Fruit fly (Drosophila melanogaster) whole organism, embryonic: Measurements from ENCODE around the gene Awh.
A peak's percentile ranks its signal among the peaks of the same experiment; 100 is the strongest.

Experiments used
- Bgb ChIP-seq: fragments of 200-800 bp; sonication (Bioruptor generic); IDR thresholded peaks from 2 replicates; pipeline ENCODE4 v1.3.6; 2022; ENCODE audit warnings: missing biosample characterization, missing genetic modification characterization; ENCODE audit not compliant: partially characterized antibody
- CG10654 ChIP-seq: fragments of 200-800 bp; sonication (Bioruptor generic); optimal IDR thresholded peaks from 2 replicates; lab custom pipeline; 2016; ENCODE audit warnings: missing biosample characterization, missing genetic modification characterization
- CG18599 ChIP-seq: fragments of 200-800 bp; sonication (Bioruptor generic); optimal IDR thresholded peaks from 3 replicates; lab custom pipeline; 2017; ENCODE audit warnings: missing biosample characterization, missing genetic modification characterization, mild to moderate bottlenecking, moderate library complexity, missing genetic modification reagents
- CG30020 ChIP-seq: fragments of 200-800 bp; optimal IDR thresholded peaks from 2 replicates; lab custom pipeline; 2019; ENCODE audit warnings: missing biosample characterization, mild to moderate bottlenecking, missing genetic modification characterization, moderate library complexity
- CG3407 ChIP-seq: fragments of 200-800 bp; sonication (Bioruptor generic); optimal IDR thresholded peaks from 2 replicates; lab custom pipeline; 2018; ENCODE audit warnings: missing biosample characterization, mild to moderate bottlenecking, missing genetic modification characterization
- CG6854 ChIP-seq: fragments of 200-800 bp; sonication (Bioruptor generic); optimal IDR thresholded peaks from 3 replicates; lab custom pipeline; 2017; ENCODE audit warnings: missing biosample characterization, mild to moderate bottlenecking, missing genetic modification characterization
- CG7271 ChIP-seq: fragments of 200-800 bp; sonication (Bioruptor generic); optimal IDR thresholded peaks from 2 replicates; lab custom pipeline; 2018; ENCODE audit warnings: missing biosample characterization, mild to moderate bottlenecking, missing genetic modification characterization, moderate library complexity
- CG7839 ChIP-seq: fragments of 200-800 bp; sonication (Bioruptor generic); optimal IDR thresholded peaks from 3 replicates; lab custom pipeline; 2018; ENCODE audit warnings: missing biosample characterization, mild to moderate bottlenecking, missing genetic modification characterization, moderate library complexity
- CkIIα-i1 ChIP-seq: fragments of 200-800 bp; sonication (Bioruptor generic); IDR thresholded peaks from 2 replicates; pipeline ENCODE4 v1.3.6; 2022; ENCODE audit warnings: missing biosample characterization, missing genetic modification characterization
- CoRest ChIP-seq: fragments of 200-800 bp; sonication (Bioruptor generic); optimal IDR thresholded peaks from 3 replicates; lab custom pipeline; 2018; ENCODE audit warnings: missing biosample characterization, mild to moderate bottlenecking, missing genetic modification characterization, moderate library complexity
- Dip3 ChIP-seq: fragments of 200-800 bp; sonication (Bioruptor generic); optimal IDR thresholded peaks from 3 replicates; lab custom pipeline; 2016; ENCODE audit warnings: missing biosample characterization, missing genetic modification characterization
- Ets65A ChIP-seq: fragments of 200-800 bp; sonication (Bioruptor generic); peaks from one replicate; lab custom pipeline; 2016; ENCODE audit warnings: missing biosample characterization, missing genetic modification characterization
- HLH4C ChIP-seq: fragments of 200-800 bp; sonication (Bioruptor generic); IDR thresholded peaks from 3 replicates; pipeline ENCODE4 v1.3.6; 2022; ENCODE audit warnings: missing biosample characterization, missing genetic modification characterization; ENCODE audit not compliant: partially characterized antibody
- HLH54F ChIP-seq: fragments of 200-800 bp; sonication (Bioruptor generic); optimal IDR thresholded peaks from 3 replicates; lab custom pipeline; 2016; ENCODE audit warnings: missing biosample characterization, missing genetic modification characterization
- Hey ChIP-seq: fragments of 200-800 bp; sonication (Bioruptor generic); optimal IDR thresholded peaks from 3 replicates; lab custom pipeline; 2018; ENCODE audit warnings: missing biosample characterization, mild to moderate bottlenecking, missing genetic modification characterization
- Jarid2 ChIP-seq: fragments of 200-800 bp; sonication (Bioruptor generic); optimal IDR thresholded peaks from 3 replicates; lab custom pipeline; 2017; ENCODE audit warnings: mild to moderate bottlenecking, missing biosample characterization, missing genetic modification reagents, missing genetic modification characterization
- Rx ChIP-seq: fragments of 200-800 bp; sonication (Bioruptor generic); IDR thresholded peaks from 2 replicates; pipeline ENCODE4 v1.3.6; 2022; ENCODE audit warnings: missing biosample characterization, missing genetic modification characterization
- Sin3A ChIP-seq: fragments of >200 bp; optimal IDR thresholded peaks from 2 replicates; lab custom pipeline; 2018
- Sox102F ChIP-seq: fragments of 200-800 bp; sonication (Bioruptor generic); optimal IDR thresholded peaks from 2 replicates; lab custom pipeline; 2018; ENCODE audit warnings: missing biosample characterization, mild to moderate bottlenecking, missing genetic modification characterization, moderate library complexity
- Xbp1 ChIP-seq: fragments of 200-800 bp; sonication (Bioruptor generic); optimal IDR thresholded peaks from 3 replicates; lab custom pipeline; 2016; ENCODE audit warnings: missing biosample characterization, mild to moderate bottlenecking, missing genetic modification characterization
- Xrp1 ChIP-seq: fragments of 200-800 bp; sonication (Bioruptor generic); IDR thresholded peaks from 2 replicates; pipeline ENCODE4 v1.3.6; 2022; ENCODE audit warnings: missing biosample characterization, missing genetic modification characterization
- ase ChIP-seq: fragments of 200-800 bp; sonication (Bioruptor generic); IDR thresholded peaks from 3 replicates; pipeline ENCODE4 v1.3.6; 2022; ENCODE audit warnings: missing biosample characterization, missing genetic modification characterization
- cg ChIP-seq: fragments of 200-800 bp; sonication (Bioruptor generic); optimal IDR thresholded peaks from 3 replicates; lab custom pipeline; 2019; ENCODE audit warnings: missing biosample characterization, mild to moderate bottlenecking, missing genetic modification characterization, moderate library complexity
- chinmo ChIP-seq: fragments of 200-800 bp; sonication (Bioruptor generic); IDR thresholded peaks from 4 replicates; pipeline ENCODE4 v1.3.6; 2022; ENCODE audit warnings: missing biosample characterization, missing genetic modification characterization; ENCODE audit not compliant: partially characterized antibody
- chn ChIP-seq: fragments of 200-800 bp; sonication (Bioruptor generic); optimal IDR thresholded peaks from 2 replicates; lab custom pipeline; 2016; ENCODE audit warnings: missing biosample characterization, missing genetic modification characterization
- crc ChIP-seq: fragments of 200-800 bp; sonication (Bioruptor generic); optimal IDR thresholded peaks from 2 replicates; lab custom pipeline; 2016; ENCODE audit warnings: missing biosample characterization, missing genetic modification characterization
- crol ChIP-seq: fragments of 200-800 bp; sonication (Bioruptor generic); IDR thresholded peaks from 2 replicates; pipeline ENCODE4 v1.3.6; 2022; ENCODE audit warnings: missing biosample characterization, missing genetic modification characterization
- disco-r ChIP-seq: fragments of 200-800 bp; sonication (Bioruptor generic); optimal IDR thresholded peaks from 2 replicates; lab custom pipeline; 2016; ENCODE audit warnings: missing biosample characterization, missing genetic modification characterization
- grau ChIP-seq: fragments of 200-800 bp; optimal IDR thresholded peaks from 3 replicates; lab custom pipeline; 2019; ENCODE audit warnings: missing biosample characterization, mild to moderate bottlenecking, missing genetic modification characterization, moderate library complexity
- gro ChIP-seq: fragments of 200-800 bp; sonication (Bioruptor generic); optimal IDR thresholded peaks from 2 replicates; lab custom pipeline; 2016; ENCODE audit warnings: missing biosample characterization, missing genetic modification characterization
- gsb ChIP-seq: fragments of 200-800 bp; sonication (Bioruptor generic); IDR thresholded peaks from 2 replicates; pipeline ENCODE4 v1.3.6; 2022; ENCODE audit warnings: missing biosample characterization, missing genetic modification characterization
- insv ChIP-seq, 2 experiments: fragments of 200-800 bp; sonication (Bioruptor generic); optimal IDR thresholded peaks; 3 replicates each; lab custom pipeline; 2016 to 2018; ENCODE audit warnings: missing biosample characterization in 2 of 2, missing genetic modification characterization in 2 of 2
- lov ChIP-seq, 2 experiments: fragments of 200-800 bp in 1 of 2; fragments of >200 bp in 1 of 2; sonication (Bioruptor generic) in 1 of 2; IDR thresholded peaks in 1 of 2; optimal IDR thresholded peaks in 1 of 2; 2 replicates in 1 of 2; 3 replicates in 1 of 2; pipeline versions ENCODE4 v1.3.6 to Lab custom; 2017 to 2022; ENCODE audit warnings: missing biosample characterization in 1 of 2, missing genetic modification characterization in 1 of 2
- luna ChIP-seq: fragments of 200-800 bp; sonication (Bioruptor generic); optimal IDR thresholded peaks from 2 replicates; lab custom pipeline; 2016; ENCODE audit warnings: missing biosample characterization, missing genetic modification characterization
- nerfin-2 ChIP-seq: fragments of 200-800 bp; sonication (Bioruptor generic); IDR thresholded peaks from 2 replicates; pipeline ENCODE4 v1.3.6; 2022; ENCODE audit warnings: missing biosample characterization, missing genetic modification characterization; ENCODE audit not compliant: partially characterized antibody
- odd ChIP-seq: fragments of 200-800 bp; sonication (Bioruptor generic); optimal IDR thresholded peaks from 2 replicates; lab custom pipeline; 2017; ENCODE audit warnings: missing biosample characterization, mild to moderate bottlenecking, missing genetic modification characterization
- otp ChIP-seq: fragments of 200-800 bp; sonication (Bioruptor generic); IDR thresholded peaks from 3 replicates; pipeline ENCODE4, ENCODE4 v1.3.6; 2022; ENCODE audit warnings: missing biosample characterization, missing genetic modification characterization
- peb ChIP-seq: fragments of 200-800 bp; sonication (Bioruptor generic); IDR thresholded peaks from 2 replicates; pipeline ENCODE4 v1.3.6; 2022; ENCODE audit warnings: missing biosample characterization, missing genetic modification characterization
- repo ChIP-seq: fragments of 200-800 bp; sonication (Bioruptor generic); optimal IDR thresholded peaks from 2 replicates; lab custom pipeline; 2016; ENCODE audit warnings: missing biosample characterization, missing genetic modification characterization
- run ChIP-seq: fragments of 200-800 bp; sonication (Bioruptor generic); optimal IDR thresholded peaks from 3 replicates; lab custom pipeline; 2018; ENCODE audit warnings: missing biosample characterization, mild to moderate bottlenecking, missing genetic modification characterization
- schlank ChIP-seq: fragments of 200-800 bp; sonication (Bioruptor generic); optimal IDR thresholded peaks from 2 replicates; lab custom pipeline; 2018; ENCODE audit warnings: missing biosample characterization, mild to moderate bottlenecking, missing genetic modification characterization
- scrt ChIP-seq: fragments of 200-800 bp; sonication (Bioruptor generic); optimal IDR thresholded peaks from 2 replicates; lab custom pipeline; 2018; ENCODE audit warnings: missing biosample characterization, mild to moderate bottlenecking, missing genetic modification characterization, moderate library complexity
- tgo ChIP-seq: fragments of 200-800 bp; sonication (Bioruptor generic); IDR thresholded peaks from 3 replicates; pipeline ENCODE4 v1.3.6; 2022; ENCODE audit warnings: missing biosample characterization, missing genetic modification characterization
- tin ChIP-seq: fragments of 200-800 bp; sonication (Bioruptor generic); optimal IDR thresholded peaks from 3 replicates; lab custom pipeline; 2016; ENCODE audit warnings: missing biosample characterization, missing genetic modification characterization
- twi ChIP-seq: fragments of 200-800 bp; optimal IDR thresholded peaks from 2 replicates; lab custom pipeline; 2019; ENCODE audit warnings: missing biosample characterization, mild to moderate bottlenecking, missing genetic modification characterization, moderate library complexity
- tx ChIP-seq: fragments of 200-800 bp; sonication (Bioruptor generic); optimal IDR thresholded peaks from 2 replicates; lab custom pipeline; 2016; ENCODE audit warnings: missing biosample characterization, missing genetic modification characterization
- vfl ChIP-seq: fragments of 200-800 bp; sonication (Bioruptor generic); optimal IDR thresholded peaks from 2 replicates; lab custom pipeline; 2016; ENCODE audit warnings: missing biosample characterization, missing genetic modification characterization
- vnd ChIP-seq: fragments of 200-800 bp; sonication (Bioruptor generic); IDR thresholded peaks from 3 replicates; pipeline ENCODE4 v1.3.6; 2022; ENCODE audit warnings: missing biosample characterization, missing genetic modification characterization; ENCODE audit not compliant: partially characterized antibody
- vvl ChIP-seq: fragments of 200-800 bp; sonication (Bioruptor generic); IDR thresholded peaks from 2 replicates; pipeline ENCODE4 v1.3.6; 2022; ENCODE audit warnings: missing biosample characterization, missing genetic modification characterization
- zfh1 ChIP-seq: fragments of 200-800 bp; sonication (Bioruptor generic); IDR thresholded peaks from 3 replicates; pipeline ENCODE4 v1.3.6; 2022; ENCODE audit warnings: missing biosample characterization, missing genetic modification characterization

Awh gene

dm6 chr3L:3826541-3826940 is 19.5 kb upstream of the Awh start (continued):
- TF ChIP-seq CG18599 (GFP tag; lab: Kevin White, UChicago) (peak; percentile 96), CG6854 (peak; percentile 75), disco-r (GFP tag; lab: Kevin White, UChicago) (no peak), Hey (no peak), CkIIα-i1 (GFP tag; lab: Robert Waterston, UW) (no peak), schlank (tag; lab: Kevin White, UChicago) (no peak), crol (peak; percentile 39; the same call in 1 of the 2 replicates), luna (GFP tag; lab: Kevin White, UChicago) (no peak), Xbp1 (GFP tag; lab: Kevin White, UChicago) (peak; percentile 78), Dip3 (GFP tag; lab: Kevin White, UChicago) (no peak), run (peak; percentile 71), CG7839 (tag; lab: Kevin White, UChicago) (peak; percentile 83), CG7271 (tag; lab: Kevin White, UChicago) (peak; percentile 51), gsb (peak; percentile 58), CG3407 (GFP tag; lab: Kevin White, UChicago) (peak; percentile 52), vvl (peak; percentile 95), tin (GFP tag; lab: Kevin White, UChicago) (peak; percentile 75), zfh1 (GFP tag; lab: Robert Waterston, UW) (peak; percentile 61; the same call in 2 of the 3 replicates), vfl (GFP tag; lab: Kevin White, UChicago) (no peak), Sin3A (no peak), odd (GFP tag; lab: Kevin White, UChicago) (peak; percentile 73), lov (optimal IDR thresholded peaks at IDR 0.05; lab: Kevin White, UChicago) (no peak), lov (GFP tag; IDR thresholded peaks at IDR 0.05; lab: Robert Waterston, UW) (no peak), gro (GFP tag; lab: Kevin White, UChicago) (peak; percentile 15), CG10654 (GFP tag; lab: Kevin White, UChicago) (peak; percentile 64), Ets65A (GFP tag; lab: Kevin White, UChicago) (peak; percentile 7), twi (tag; lab: Kevin White, UChicago) (no peak), Rx (GFP tag; lab: Robert Waterston, UW) (no peak), vnd (GFP tag; lab: Robert Waterston, UW) (no peak), scrt (peak; percentile 78), crc (GFP tag; lab: Kevin White, UChicago) (no peak), grau (peak; percentile 90), repo (GFP tag; lab: Kevin White, UChicago) (no peak), insv (GFP tag; optimal IDR thresholded peaks at IDR 0.05; lab: Kevin White, UChicago) (peak in 1 of 2 experiments; percentile 37), CG30020 (tag; lab: Kevin White, UChicago) (no peak), Xrp1 (GFP tag; lab: Robert Waterston, UW) (peak; percentile 86), chn (GFP tag; lab: Kevin White, UChicago) (peak; percentile 27), HLH4C (GFP tag; lab: Robert Waterston, UW) (no peak), ase (GFP tag; lab: Robert Waterston, UW) (peak; percentile 65; the same call in 2 of the 3 replicates), nerfin-2 (no peak), cg (no peak), otp (GFP tag; lab: Robert Waterston, UW) (0 out of 3 replicates have a peak, but pooled peaks have one; percentile 38), Sox102F (peak; percentile 88), tx (GFP tag; lab: Kevin White, UChicago) (no peak), chinmo (GFP tag; lab: Robert Waterston, UW) (0 out of 4 replicates have a peak, but pooled peaks have one; percentile 34), tgo (GFP tag; lab: Robert Waterston, UW) (peak; percentile 85), Jarid2 (GFP tag; lab: Kevin White, UChicago) (peak; percentile 43), CoRest (tag; lab: Kevin White, UChicago) (peak; percentile 88), Bgb (GFP tag; lab: Robert Waterston, UW) (no peak), peb (GFP tag; lab: Robert Waterston, UW) (no peak), HLH54F (GFP tag; lab: Kevin White, UChicago) (peak; percentile 11)
